Fruit fly (Drosophila melanogaster) whole organism, embryonic: ENCODE results near the gene Nepl3.

Experiments
- Asciz ChIP-seq: fragments of 200-800 bp; sonication (Bioruptor generic); optimal IDR thresholded peaks from 2 replicates; lab custom pipeline; 2017; ENCODE audit warnings: missing biosample characterization, mild to moderate bottlenecking, missing genetic modification characterization, missing genetic modification reagents
- B-H1 ChIP-seq: fragments of 200-800 bp; sonication (Bioruptor generic); IDR thresholded peaks from 3 replicates; pipeline ENCODE4 v1.3.6; 2022; ENCODE audit warnings: missing biosample characterization, missing genetic modification characterization
- C15 ChIP-seq: fragments of 200-800 bp; sonication (Bioruptor generic); IDR thresholded peaks from 3 replicates; pipeline ENCODE4 v1.3.6; 2022; ENCODE audit warnings: missing biosample characterization, missing genetic modification characterization
- CG10209 ChIP-seq: fragments of 200-800 bp; sonication (Bioruptor generic); optimal IDR thresholded peaks from 3 replicates; lab custom pipeline; 2017; ENCODE audit warnings: missing biosample characterization, mild to moderate bottlenecking, missing genetic modification characterization, missing genetic modification reagents
- CG12071 ChIP-seq: fragments of 200-800 bp; sonication (Bioruptor generic); optimal IDR thresholded peaks from 3 replicates; lab custom pipeline; 2018; ENCODE audit warnings: missing biosample characterization, mild to moderate bottlenecking, missing genetic modification characterization
- CG14050 ChIP-seq: fragments of 200-800 bp; sonication (Bioruptor generic); IDR thresholded peaks from 3 replicates; pipeline ENCODE4 v1.3.6; 2022; ENCODE audit warnings: missing biosample characterization, missing genetic modification characterization
- CG15514 ChIP-seq: fragments of 200-800 bp; sonication (Bioruptor generic); optimal IDR thresholded peaks from 3 replicates; lab custom pipeline; 2017; ENCODE audit warnings: missing biosample characterization, missing genetic modification characterization, mild to moderate bottlenecking, moderate library complexity, missing genetic modification reagents
- CG16813 ChIP-seq: fragments of 200-800 bp; sonication (Bioruptor generic); IDR thresholded peaks from 3 replicates; pipeline ENCODE4 v1.3.6; 2022; ENCODE audit warnings: missing biosample characterization, missing genetic modification characterization; ENCODE audit not compliant: partially characterized antibody
- CG17186 ChIP-seq: fragments of 200-800 bp; sonication (Bioruptor generic); optimal IDR thresholded peaks from 3 replicates; lab custom pipeline; 2017; ENCODE audit warnings: missing biosample characterization, missing genetic modification reagents, missing genetic modification characterization
- CG17328 ChIP-seq: fragments of 200-800 bp; sonication (Bioruptor generic); IDR thresholded peaks from 2 replicates; pipeline ENCODE4 v1.3.6; 2022; ENCODE audit warnings: missing biosample characterization, missing genetic modification characterization
- CG17385 ChIP-seq: fragments of 200-800 bp; sonication (Bioruptor generic); optimal IDR thresholded peaks from 3 replicates; lab custom pipeline; 2018; ENCODE audit warnings: missing biosample characterization, mild to moderate bottlenecking, missing genetic modification characterization
- CG2129 ChIP-seq: fragments of 200-800 bp; sonication (Bioruptor generic); IDR thresholded peaks from 2 replicates; pipeline ENCODE4 v1.3.6; 2022; ENCODE audit warnings: missing biosample characterization, missing genetic modification characterization; ENCODE audit not compliant: partially characterized antibody
- CG2199 ChIP-seq: fragments of 200-800 bp; sonication (Bioruptor generic); IDR thresholded peaks from 3 replicates; pipeline ENCODE4 v1.3.6; 2022; ENCODE audit warnings: missing biosample characterization, missing genetic modification characterization
- CG33557 ChIP-seq: fragments of 200-800 bp; sonication (Bioruptor generic); optimal IDR thresholded peaks from 2 replicates; lab custom pipeline; 2019; ENCODE audit warnings: missing biosample characterization, mild to moderate bottlenecking, missing genetic modification characterization, moderate library complexity
- CG3407 ChIP-seq: fragments of 200-800 bp; sonication (Bioruptor generic); optimal IDR thresholded peaks from 2 replicates; lab custom pipeline; 2018; ENCODE audit warnings: missing biosample characterization, mild to moderate bottlenecking, missing genetic modification characterization
- CG3995 ChIP-seq: fragments of 200-800 bp; sonication (Bioruptor generic); optimal IDR thresholded peaks from 3 replicates; lab custom pipeline; 2016; ENCODE audit warnings: missing biosample characterization, missing genetic modification characterization
- CG42726 ChIP-seq: fragments of 200-800 bp; sonication (Bioruptor generic); IDR thresholded peaks from 2 replicates; pipeline ENCODE4 v1.3.6; 2022; ENCODE audit warnings: missing biosample characterization, missing genetic modification characterization; ENCODE audit not compliant: partially characterized antibody
- CG9609 ChIP-seq: fragments of 200-800 bp; sonication (Bioruptor generic); optimal IDR thresholded peaks from 3 replicates; lab custom pipeline; 2016; ENCODE audit warnings: missing biosample characterization, missing genetic modification characterization
- CHES-1-like ChIP-seq: fragments of 200-800 bp; sonication (Bioruptor generic); optimal IDR thresholded peaks from 2 replicates; lab custom pipeline; 2016; ENCODE audit warnings: missing biosample characterization, missing genetic modification characterization
- D19B ChIP-seq: fragments of 200-800 bp; sonication (Bioruptor generic); optimal IDR thresholded peaks from 2 replicates; lab custom pipeline; 2017; ENCODE audit warnings: missing biosample characterization, mild to moderate bottlenecking, missing genetic modification characterization
- Dad ChIP-seq: fragments of 200-800 bp; sonication (Bioruptor generic); optimal IDR thresholded peaks from 3 replicates; lab custom pipeline; 2016; ENCODE audit warnings: missing biosample characterization, missing genetic modification characterization
- E2f2 ChIP-seq: fragments of 200-800 bp; sonication (Bioruptor generic); IDR thresholded peaks from 2 replicates; pipeline ENCODE4 v1.3.6; 2022; ENCODE audit warnings: missing biosample characterization, missing genetic modification characterization
- Fer2 ChIP-seq: fragments of 200-800 bp; sonication (Bioruptor generic); optimal IDR thresholded peaks from 2 replicates; lab custom pipeline; 2018; ENCODE audit warnings: missing biosample characterization, mild to moderate bottlenecking, missing genetic modification characterization, moderate library complexity
- Hand ChIP-seq: fragments of 200-800 bp; sonication (Bioruptor generic); optimal IDR thresholded peaks from 2 replicates; lab custom pipeline; 2017; ENCODE audit warnings: mild to moderate bottlenecking, missing biosample characterization, missing genetic modification reagents, missing genetic modification characterization
- Lpt ChIP-seq: fragments of >200 bp; optimal IDR thresholded peaks from 2 replicates; lab custom pipeline; 2018; ENCODE audit warnings: missing biosample characterization, missing genetic modification characterization
- Max ChIP-seq: fragments of 200-800 bp; sonication (Bioruptor generic); optimal IDR thresholded peaks from 2 replicates; lab custom pipeline; 2016; ENCODE audit warnings: missing biosample characterization, mild to moderate bottlenecking, missing genetic modification characterization
- Med ChIP-seq: fragments of 200-800 bp; sonication (Bioruptor generic); peaks from one replicate; lab custom pipeline; 2016; ENCODE audit warnings: missing biosample characterization, missing genetic modification characterization, mild to moderate bottlenecking, inconsistent platforms, moderate library complexity
- Neu2 ChIP-seq: fragments of 200-800 bp; sonication (Bioruptor generic); optimal IDR thresholded peaks from 3 replicates; lab custom pipeline; 2016; ENCODE audit warnings: missing biosample characterization, missing genetic modification characterization, borderline replicate concordance
- Nf-YC ChIP-seq: fragments of 200-800 bp; optimal IDR thresholded peaks from 3 replicates; lab custom pipeline; 2019; ENCODE audit warnings: missing biosample characterization, mild to moderate bottlenecking, missing genetic modification characterization, moderate library complexity
- Sox100B ChIP-seq: fragments of 200-800 bp; sonication (Bioruptor generic); optimal IDR thresholded peaks from 3 replicates; lab custom pipeline; 2018; ENCODE audit warnings: missing biosample characterization, mild to moderate bottlenecking, missing genetic modification characterization
- Taf1 ChIP-seq: fragments of 200-800 bp; sonication (Bioruptor generic); IDR thresholded peaks from 2 replicates; pipeline ENCODE4 v1.3.6; 2022; ENCODE audit warnings: missing biosample characterization, missing genetic modification characterization
- al ChIP-seq: fragments of 200-800 bp; sonication (Bioruptor generic); IDR thresholded peaks from 2 replicates; pipeline ENCODE4 v1.3.6; 2022; ENCODE audit warnings: missing biosample characterization, missing genetic modification characterization
- ash1 ChIP-seq: fragments of 200-800 bp; sonication (Bioruptor generic); optimal IDR thresholded peaks from 2 replicates; lab custom pipeline; 2018; ENCODE audit warnings: missing biosample characterization, mild to moderate bottlenecking, missing genetic modification characterization
- bigmax ChIP-seq: fragments of 200-800 bp; sonication (Bioruptor generic); optimal IDR thresholded peaks from 2 replicates; lab custom pipeline; 2018; ENCODE audit warnings: missing biosample characterization, mild to moderate bottlenecking, missing genetic modification characterization
- chif ChIP-seq, 2 experiments: fragments of 200-800 bp; sonication (Bioruptor generic); optimal IDR thresholded peaks; 3 replicates each; lab custom pipeline; 2016; ENCODE audit warnings: missing biosample characterization in 2 of 2, missing genetic modification characterization in 2 of 2
- chn ChIP-seq: fragments of 200-800 bp; sonication (Bioruptor generic); optimal IDR thresholded peaks from 2 replicates; lab custom pipeline; 2016; ENCODE audit warnings: missing biosample characterization, missing genetic modification characterization
- crp ChIP-seq, 2 experiments: fragments of 200-800 bp; sonication (Bioruptor generic); optimal IDR thresholded peaks; 2 replicates in 1 of 2; 3 replicates in 1 of 2; lab custom pipeline; 2017; ENCODE audit warnings: missing biosample characterization in 2 of 2, missing genetic modification characterization in 2 of 2, mild to moderate bottlenecking in 1 of 2, moderate library complexity in 1 of 2
- danr ChIP-seq: fragments of 200-800 bp; sonication (Bioruptor generic); IDR thresholded peaks from 2 replicates; pipeline ENCODE4 v1.3.6; 2022; ENCODE audit warnings: missing biosample characterization, missing genetic modification characterization
- en ChIP-seq: fragments of 200-800 bp; sonication (Bioruptor generic); optimal IDR thresholded peaks from 2 replicates; lab custom pipeline; 2016; ENCODE audit warnings: missing biosample characterization, missing genetic modification characterization
- eve ChIP-seq, 2 experiments: fragments of >200 bp; optimal IDR thresholded peaks; 2 replicates each; lab custom pipeline; 2017; ENCODE audit warnings: missing biosample characterization in 2 of 2, missing genetic modification characterization in 2 of 2
- ftz-f1 ChIP-seq: fragments of 200-800 bp; sonication (Bioruptor generic); optimal IDR thresholded peaks from 2 replicates; lab custom pipeline; 2016; ENCODE audit warnings: missing biosample characterization, missing genetic modification characterization
- gsb ChIP-seq: fragments of 200-800 bp; sonication (Bioruptor generic); IDR thresholded peaks from 2 replicates; pipeline ENCODE4 v1.3.6; 2022; ENCODE audit warnings: missing biosample characterization, missing genetic modification characterization
- lab ChIP-seq: fragments of 200-800 bp; sonication (Bioruptor generic); optimal IDR thresholded peaks from 3 replicates; lab custom pipeline; 2017; ENCODE audit warnings: missing biosample characterization, missing genetic modification characterization, mild to moderate bottlenecking, moderate library complexity, missing genetic modification reagents
- oc ChIP-seq: fragments of 200-800 bp; sonication (Bioruptor generic); optimal IDR thresholded peaks from 2 replicates; lab custom pipeline; 2018; ENCODE audit warnings: missing biosample characterization, mild to moderate bottlenecking, missing genetic modification characterization, moderate library complexity
- onecut ChIP-seq: fragments of 200-800 bp; sonication (Bioruptor generic); IDR thresholded peaks from 2 replicates; pipeline ENCODE4 v1.3.6; 2022; ENCODE audit warnings: missing biosample characterization, missing genetic modification characterization
- otp ChIP-seq: fragments of 200-800 bp; sonication (Bioruptor generic); IDR thresholded peaks from 3 replicates; pipeline ENCODE4, ENCODE4 v1.3.6; 2022; ENCODE audit warnings: missing biosample characterization, missing genetic modification characterization
- run ChIP-seq: fragments of 200-800 bp; sonication (Bioruptor generic); optimal IDR thresholded peaks from 3 replicates; lab custom pipeline; 2018; ENCODE audit warnings: missing biosample characterization, mild to moderate bottlenecking, missing genetic modification characterization
- wdn ChIP-seq: fragments of 200-800 bp; sonication (Bioruptor generic); IDR thresholded peaks from 2 replicates; pipeline ENCODE4 v1.3.6; 2022; ENCODE audit warnings: missing biosample characterization, missing genetic modification characterization
- zf30C ChIP-seq: fragments of 200-800 bp; sonication (Bioruptor generic); optimal IDR thresholded peaks from 3 replicates; lab custom pipeline; 2018; ENCODE audit warnings: missing biosample characterization, mild to moderate bottlenecking, missing genetic modification characterization

The Nepl3 gene

dm6 chr2L:5044892-5045619, 13.0 kb downstream of the Nepl3 start (continued):
- TF ChIP-seq onecut: peak; percentile 33
- TF ChIP-seq B-H1 (GFP tag; lab: Robert Waterston, UW): 0 out of 3 replicates have a peak, but pooled peaks have one; percentile 10
- 0 out of 2 replicates have a peak, but pooled peaks have one; percentile 27 for TF ChIP-seq wdn (GFP tag; lab: Robert Waterston, UW)
- peak; percentile 67 for TF ChIP-seq lab
- TF ChIP-seq danr (GFP tag; lab: Robert Waterston, UW): peak; percentile 11; the same call in 1 of the 2 replicates
- peak; percentile 43 for TF ChIP-seq Nf-YC
- peak; percentile 25 for TF ChIP-seq D19B
- no peak for TF ChIP-seq Taf1
- peak; percentile 24 for TF ChIP-seq run
- no peak for TF ChIP-seq CG42726 (GFP tag; lab: Robert Waterston, UW)
- TF ChIP-seq C15 (GFP tag; lab: Robert Waterston, UW): 0 out of 3 replicates have a peak, but pooled peaks have one; percentile 21
- peak; percentile 21 for TF ChIP-seq CG3407 (GFP tag; lab: Kevin White, UChicago)
- TF ChIP-seq CG15514 (GFP tag; lab: Kevin White, UChicago): peak; percentile 26
- no peak for TF ChIP-seq Hand (GFP tag; lab: Kevin White, UChicago)
- no peak for TF ChIP-seq zf30C (GFP tag; lab: Kevin White, UChicago)
- TF ChIP-seq chn: peak; percentile 51
- no peak for TF ChIP-seq Lpt
- no peak for TF ChIP-seq bigmax (GFP tag; lab: Kevin White, UChicago)
- peak; percentile 34 for TF ChIP-seq CG10209 (GFP tag; lab: Kevin White, UChicago)
- peak in 1 of 2 experiments; percentile 51 for TF ChIP-seq chif (GFP tag; optimal IDR thresholded peaks at IDR 0.05; lab: Kevin White, UChicago)
- peak; percentile 42 for TF ChIP-seq Max (GFP tag; lab: Kevin White, UChicago)
- TF ChIP-seq Fer2: no peak
- TF ChIP-seq CG2199 (GFP tag; lab: Robert Waterston, UW): peak; percentile 74
- TF ChIP-seq ftz-f1 (GFP tag; lab: Kevin White, UChicago): peak; percentile 43
- TF ChIP-seq Dad (GFP tag; lab: Kevin White, UChicago): peak; percentile 37
- TF ChIP-seq CG14050: peak; percentile 30; the same call in 2 of the 3 replicates
- no peak for TF ChIP-seq CG17186
- TF ChIP-seq Sox100B (GFP tag; lab: Kevin White, UChicago): peak; percentile 78
- TF ChIP-seq CG17385 (GFP tag; lab: Kevin White, UChicago): peak; percentile 53
- TF ChIP-seq CG33557 (GFP tag; lab: Kevin White, UChicago): no peak
- TF ChIP-seq oc (tag; lab: Kevin White, UChicago): no peak
- peak; percentile 24 for TF ChIP-seq Asciz (GFP tag; lab: Kevin White, UChicago)
- TF ChIP-seq en (GFP tag; lab: Kevin White, UChicago): no peak
- no peak for TF ChIP-seq al (GFP tag; lab: Robert Waterston, UW)
- TF ChIP-seq Med (GFP tag; lab: Kevin White, UChicago): peak; percentile 92
- 0 out of 2 replicates have a peak, but pooled peaks have one; percentile 23 for TF ChIP-seq E2f2 (GFP tag; lab: Robert Waterston, UW)
- no peak for TF ChIP-seq eve (GFP tag; optimal IDR thresholded peaks at IDR 0.05; lab: Kevin White, UChicago)
- no peak for TF ChIP-seq CG2129 (GFP tag; lab: Robert Waterston, UW)
- TF ChIP-seq gsb: no peak
- no peak for TF ChIP-seq ash1
- no peak for TF ChIP-seq Neu2
- no peak for TF ChIP-seq CG12071 (GFP tag; lab: Kevin White, UChicago)
- TF ChIP-seq CHES-1-like: no peak
- TF ChIP-seq CG3995 (GFP tag; lab: Kevin White, UChicago): no peak
- no peak for TF ChIP-seq CG16813 (GFP tag; lab: Robert Waterston, UW)
- peak; percentile 5 for TF ChIP-seq CG9609
- no peak for TF ChIP-seq otp (GFP tag; lab: Robert Waterston, UW)
- peak; percentile 13; the same call in 1 of the 2 replicates for TF ChIP-seq CG17328 (GFP tag; lab: Robert Waterston, UW)
- peak in 1 of 2 experiments; percentile 1 for TF ChIP-seq crp (GFP tag; optimal IDR thresholded peaks at IDR 0.05; lab: Kevin White, UChicago)
